Worm (Caenorhabditis elegans) whole organism, L4 larva: Measurements from ENCODE around the gene F49C12.12.

Source experiments
- aly-2 ChIP-seq: sonication (generic microtip); optimal IDR thresholded peaks from 2 replicates; lab custom pipeline; 2018; ENCODE audit warnings: missing biosample characterization, missing genetic modification characterization
- duxl-1 ChIP-seq: sonication (generic microtip); optimal IDR thresholded peaks from 2 replicates; lab custom pipeline; 2016; ENCODE audit warnings: mild to moderate bottlenecking, missing genetic modification characterization, moderate library complexity, missing compliant biosample characterization; ENCODE audit not compliant: poor library complexity
- dve-1 ChIP-seq: sonication (generic microtip); optimal IDR thresholded peaks from 2 replicates; lab custom pipeline; 2017; ENCODE audit warnings: antibody characterized with exemption, mild to moderate bottlenecking, missing genetic modification characterization, missing compliant biosample characterization; ENCODE audit not compliant: insufficient read depth
- lin-13 ChIP-seq: fragments of 150-350 bp; optimal IDR thresholded peaks from 2 replicates; lab custom pipeline; 2014; ENCODE audit warnings: missing biosample characterization, missing genetic modification reagents, missing genetic modification characterization
- mxl-2 ChIP-seq: fragments of 200-800 bp; sonication (Bioruptor generic); conservative IDR thresholded peaks from 2 replicates; pipeline ENCODE4 v1.3.6; 2022; ENCODE audit warnings: missing genetic modification reagents, missing genetic modification characterization, missing compliant biosample characterization
- nhr-6 ChIP-seq: fragments of 150-350 bp; optimal IDR thresholded peaks from 2 replicates; lab custom pipeline; 2014; ENCODE audit warnings: missing biosample characterization, missing genetic modification characterization
- nhr-77 ChIP-seq: fragments of 150-350 bp; optimal IDR thresholded peaks from 2 replicates; lab custom pipeline; 2014; ENCODE audit warnings: missing biosample characterization, missing genetic modification characterization

DNA sequence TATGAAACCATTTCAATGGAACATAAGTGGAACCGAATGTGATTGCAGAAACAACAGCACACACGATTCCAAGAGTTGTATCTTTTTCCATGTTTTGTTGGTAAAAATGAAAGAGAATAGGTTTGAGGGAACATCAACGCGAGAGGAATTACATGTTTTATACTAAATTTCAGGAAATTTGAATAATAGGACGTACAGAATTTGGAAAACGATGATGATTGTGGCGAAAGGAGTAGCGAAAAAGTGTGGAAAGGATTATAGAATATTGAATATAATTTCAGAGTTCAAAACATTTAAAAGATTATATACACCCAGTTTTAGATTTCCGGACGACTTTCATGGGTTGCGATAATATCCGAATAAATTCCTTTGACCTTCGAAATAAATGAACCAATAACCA is 11.9 kb downstream of the F49C12.12 start, which contains the start of gene F49C12.6:
- TF ChIP-seq lin-13 (GFP tag; lab: Kevin White, UChicago) (no peak), aly-2 (tag; lab: Kevin White, UChicago) (no peak), mxl-2 (no peak), nhr-77 (no peak), dve-1 (tag; lab: Kevin White, UChicago) (no peak), duxl-1 (tag; lab: Kevin White, UChicago) (no peak), nhr-6 (tag; lab: Kevin White, UChicago) (no peak)
